Worm (Caenorhabditis elegans) whole organism, L4/young adult: ENCODE results near the gene T16A1.10.
"Not testable (repeated sequence)": the region's sequence is repeated elsewhere in the genome, so short reads cannot be mapped to it uniquely, and the experiment has no call there.

ENCODE experiments used
- W03F9.2 ChIP-seq: fragments of 150-350 bp; optimal IDR thresholded peaks from 2 replicates; lab custom pipeline; 2014; ENCODE audit warnings: missing biosample characterization, missing genetic modification characterization
- dao-5 ChIP-seq: sonication (generic microtip); optimal IDR thresholded peaks from 2 replicates; lab custom pipeline; 2016; ENCODE audit warnings: missing genotype, missing genetic modification characterization, moderate library complexity, missing compliant biosample characterization
- him-1 ChIP-seq: sonication (generic microtip); optimal IDR thresholded peaks from 2 replicates; lab custom pipeline; 2016; ENCODE audit warnings: missing genotype, missing genetic modification reagents, missing genetic modification characterization, missing compliant biosample characterization

T16A1.10 gene

ce11 chrII:2094924-2095650 lies 3.2 kb upstream of the T16A1.10 start, which contains the start of gene T16A1.2:
T16A1.2 (plus strand) TSS chrII:2095600.
- TF ChIP-seq dao-5 (tag; lab: Kevin White, UChicago) (no peak), W03F9.2 (tag; lab: Kevin White, UChicago) (no peak), him-1 (tag; lab: Kevin White, UChicago) (no peak)

- no peak for TF ChIP-seq dao-5 (tag; lab: Kevin White, UChicago)
Measured at ce11 chrII:2093456-2093926, 1.6 kb upstream of the T16A1.10 start, which contains the start of gene fbxb-37. fbxb-37 (minus strand) TSS chrII:2093876.

- TF ChIP-seq dao-5 (tag; lab: Kevin White, UChicago) (no peak), W03F9.2 (tag; lab: Kevin White, UChicago) (no peak), him-1 (tag; lab: Kevin White, UChicago) (no peak)
Measured at ce11 chrII:2090605-2091004, 1.3 kb downstream of the T16A1.10 start, which contains the start of gene trpl-5. trpl-5 (minus strand) TSS chrII:2090636.

- TF ChIP-seq him-1 (tag; lab: Kevin White, UChicago): no peak
Measured at ce11 chrII:2087206-2087605, 4.7 kb downstream of the T16A1.10 start.

- TF ChIP-seq W03F9.2 (tag; lab: Kevin White, UChicago) (no peak), him-1 (tag; lab: Kevin White, UChicago) (no peak), dao-5 (tag; lab: Kevin White, UChicago) (no peak)
Measured at ce11 chrII:2083726-2084179, 8.1 kb downstream of the T16A1.10 start, which contains the start of the genes T16A1.5 and fbxc-49. T16A1.5 (minus strand) TSS chrII:2083826. fbxc-49 (plus strand) TSS chrII:2084129.

- TF ChIP-seq dao-5 (tag; lab: Kevin White, UChicago): no peak
Measured at ce11 chrII:2081257-2081656, 10.6 kb downstream of the T16A1.10 start, which contains the start of gene T16A1.4. T16A1.4 (plus strand) TSS chrII:2081557.

ce11 chrII:2080425-2080824 lies 11.5 kb downstream of the T16A1.10 start, which contains the start of gene F07E5.9:
F07E5.9 (minus strand) TSS chrII:2080525.
- TF ChIP-seq dao-5 (tag; lab: Kevin White, UChicago) (no peak), him-1 (tag; lab: Kevin White, UChicago) (no peak), W03F9.2 (tag; lab: Kevin White, UChicago) (no peak)

ce11 chrII:2076467-2076866 lies 15.4 kb downstream of the T16A1.10 start:
- TF ChIP-seq dao-5 (tag; lab: Kevin White, UChicago): no peak
- no peak for TF ChIP-seq W03F9.2 (tag; lab: Kevin White, UChicago)
- TF ChIP-seq him-1 (tag; lab: Kevin White, UChicago): no peak

- no peak for TF ChIP-seq dao-5 (tag; lab: Kevin White, UChicago)
- no peak for TF ChIP-seq W03F9.2 (tag; lab: Kevin White, UChicago)
- no peak for TF ChIP-seq him-1 (tag; lab: Kevin White, UChicago)
Measured at ce11 chrII:2075513-2075912, 16.4 kb downstream of the T16A1.10 start, which contains the start of gene F07E5.8. F07E5.8 (minus strand) TSS chrII:2075613.

- TF ChIP-seq W03F9.2 (tag; lab: Kevin White, UChicago) (no peak), him-1 (tag; lab: Kevin White, UChicago) (no peak), dao-5 (tag; lab: Kevin White, UChicago) (no peak)
Measured at ce11 chrII:2071429-2071828, 20.5 kb downstream of the T16A1.10 start, which contains the start of gene F07E5.7. F07E5.7 (minus strand) TSS chrII:2071529.

ce11 chrII:2067451-2068021 lies 24.4 kb downstream of the T16A1.10 start, which contains the start of gene F07E5.12:
F07E5.12 (plus strand) TSS chrII:2067971.
- not testable (repeated sequence) for TF ChIP-seq him-1, dao-5, W03F9.2 (tag; lab: Kevin White, UChicago)

- TF ChIP-seq dao-5 (tag; lab: Kevin White, UChicago): no peak
- no peak for TF ChIP-seq W03F9.2 (tag; lab: Kevin White, UChicago)
- no peak for TF ChIP-seq him-1 (tag; lab: Kevin White, UChicago)
Measured at ce11 chrII:2064497-2064896, 27.4 kb downstream of the T16A1.10 start, which contains the start of gene fbxb-6. fbxb-6 (plus strand) TSS chrII:2064797.

- TF ChIP-seq dao-5 (tag; lab: Kevin White, UChicago): no peak
- no peak for TF ChIP-seq him-1 (tag; lab: Kevin White, UChicago)
- TF ChIP-seq W03F9.2 (tag; lab: Kevin White, UChicago): no peak
Measured at ce11 chrII:2063989-2064388, 27.9 kb downstream of the T16A1.10 start, which contains the start of gene F07E5.13. F07E5.13 (minus strand) TSS chrII:2064089.
